Fruit fly (Drosophila melanogaster) whole organism, wandering third instar larva: ENCODE data around the gene EloB.

Experiments used
- Abd-B ChIP-seq: fragments of >200 bp; optimal IDR thresholded peaks from 2 replicates; lab custom pipeline; 2017; ENCODE audit warnings: missing biosample characterization, missing genetic modification characterization
- CG32264 ChIP-seq: fragments of 200-800 bp; sonication (Bioruptor generic); optimal IDR thresholded peaks from 2 replicates; lab custom pipeline; 2016; ENCODE audit warnings: missing biosample characterization, missing genetic modification characterization
- CG9705 ChIP-seq: fragments of 200-800 bp; sonication (Bioruptor generic); optimal IDR thresholded peaks from 2 replicates; lab custom pipeline; 2018; ENCODE audit warnings: missing biosample characterization, mild to moderate bottlenecking, missing genetic modification characterization
- CrebA ChIP-seq: fragments of 200-800 bp; sonication (Bioruptor generic); optimal IDR thresholded peaks from 2 replicates; lab custom pipeline; 2016; ENCODE audit warnings: missing biosample characterization, mild to moderate bottlenecking, missing genetic modification characterization, borderline replicate concordance
- Dfd ChIP-seq: fragments of >200 bp; optimal IDR thresholded peaks from 2 replicates; lab custom pipeline; 2017; ENCODE audit warnings: missing biosample characterization, missing genetic modification characterization
- Dif ChIP-seq: fragments of 200-275, 200-300 bp; sonication (Bioruptor generic); optimal IDR thresholded peaks from 2 replicates; lab custom pipeline; 2018; ENCODE audit warnings: missing biosample characterization, missing genetic modification characterization; ENCODE audit not compliant: partially characterized antibody
- GATAd ChIP-seq: sonication (Bioruptor generic); optimal IDR thresholded peaks from 2 replicates; lab custom pipeline; 2016; ENCODE audit warnings: missing biosample characterization, missing genetic modification characterization
- HLH106 ChIP-seq: fragments of 200-800 bp; optimal IDR thresholded peaks from 3 replicates; lab custom pipeline; 2019; ENCODE audit warnings: missing biosample characterization, mild to moderate bottlenecking, missing genetic modification characterization, moderate library complexity
- Hnf4 ChIP-seq: fragments of 200-800 bp; sonication (Bioruptor generic); optimal IDR thresholded peaks from 2 replicates; lab custom pipeline; 2016; ENCODE audit warnings: missing biosample characterization, mild to moderate bottlenecking, missing genetic modification characterization
- Hr78 ChIP-seq: fragments of >200 bp; optimal IDR thresholded peaks from 2 replicates; lab custom pipeline; 2017; ENCODE audit warnings: missing biosample characterization, missing genetic modification characterization
- Hr83 ChIP-seq: fragments of 200-300 bp; sonication (Bioruptor generic); optimal IDR thresholded peaks from 2 replicates; lab custom pipeline; 2016; ENCODE audit warnings: missing biosample characterization, mild to moderate bottlenecking, missing genetic modification characterization, moderate library complexity; ENCODE audit not compliant: poor library complexity, severe bottlenecking
- Jra ChIP-seq: sonication (Bioruptor generic); optimal IDR thresholded peaks from 2 replicates; lab custom pipeline; 2016; ENCODE audit warnings: missing biosample characterization, missing genetic modification characterization
- Mio ChIP-seq: sonication (Bioruptor generic); optimal IDR thresholded peaks from 2 replicates; lab custom pipeline; 2016; ENCODE audit warnings: missing biosample characterization, missing genetic modification characterization
- Myc ChIP-seq: fragments of >200 bp; optimal IDR thresholded peaks from 2 replicates; lab custom pipeline; 2017
- N ChIP-seq: fragments of >200 bp; optimal IDR thresholded peaks from 2 replicates; lab custom pipeline; 2018; ENCODE audit warnings: missing biosample characterization, missing external identifiers, missing genetic modification characterization
- OdsH ChIP-seq: fragments of 200-800 bp; sonication (Bioruptor generic); optimal IDR thresholded peaks from 2 replicates; lab custom pipeline; 2016; ENCODE audit warnings: missing biosample characterization, mild to moderate bottlenecking, missing genetic modification characterization
- Rel ChIP-seq, 2 experiments: fragments of 200-800 bp; sonication (Bioruptor generic) in 1 of 2; optimal IDR thresholded peaks; 2 replicates in 1 of 2; 3 replicates in 1 of 2; lab custom pipeline; 2016 to 2019; ENCODE audit warnings: mild to moderate bottlenecking in 2 of 2, missing biosample characterization in 2 of 2, missing genetic modification characterization in 2 of 2, moderate library complexity in 1 of 2
- Sp1 ChIP-seq: fragments of 200-800 bp; sonication (Bioruptor generic); optimal IDR thresholded peaks from 3 replicates; lab custom pipeline; 2019; ENCODE audit warnings: missing biosample characterization, mild to moderate bottlenecking, missing genetic modification characterization, moderate library complexity
- Vsx2 ChIP-seq: fragments of 200-300, 225-300 bp; sonication (Bioruptor generic); optimal IDR thresholded peaks from 2 replicates; lab custom pipeline; 2018; ENCODE audit warnings: missing biosample characterization, missing genetic modification characterization; ENCODE audit not compliant: partially characterized antibody
- br ChIP-seq: fragments of 200-800 bp; sonication (Bioruptor generic); optimal IDR thresholded peaks from 2 replicates; lab custom pipeline; 2016; ENCODE audit warnings: missing biosample characterization, missing genetic modification characterization
- brk ChIP-seq: fragments of 200-800 bp; sonication (Bioruptor generic); optimal IDR thresholded peaks from 2 replicates; lab custom pipeline; 2016; ENCODE audit warnings: missing biosample characterization, mild to moderate bottlenecking, missing genetic modification characterization
- dl ChIP-seq, 2 experiments: fragments of 175-275, 200-275 bp in 1 of 2; fragments of 200-275 bp in 1 of 2; sonication (Bioruptor generic); optimal IDR thresholded peaks; lab custom pipeline; 2018; ENCODE audit warnings: mild to moderate bottlenecking in 2 of 2, missing biosample characterization in 2 of 2, missing genetic modification characterization in 2 of 2, moderate library complexity in 2 of 2; ENCODE audit not compliant: partially characterized antibody in 2 of 2, insufficient read depth in 1 of 2
- dmrt93B ChIP-seq: fragments of 200-800 bp; sonication (Bioruptor generic); optimal IDR thresholded peaks from 2 replicates; lab custom pipeline; 2018; ENCODE audit warnings: missing biosample characterization, mild to moderate bottlenecking, missing genetic modification characterization
- dsf ChIP-seq: sonication (Bioruptor generic); optimal IDR thresholded peaks from 2 replicates; lab custom pipeline; 2016; ENCODE audit warnings: missing biosample characterization, missing genetic modification characterization, borderline replicate concordance
- ey ChIP-seq: fragments of 200-800 bp; sonication (Bioruptor generic); optimal IDR thresholded peaks from 2 replicates; lab custom pipeline; 2016; ENCODE audit warnings: missing biosample characterization, missing genetic modification characterization
- foxo ChIP-seq, 2 experiments: fragments of 200-800 bp; sonication (Bioruptor generic); optimal IDR thresholded peaks; 2 replicates in 1 of 2; 3 replicates in 1 of 2; lab custom pipeline; 2016 to 2017; ENCODE audit warnings: missing biosample characterization in 2 of 2, missing genetic modification characterization in 2 of 2
- fru ChIP-seq: fragments of 200-800 bp; sonication (Bioruptor generic); optimal IDR thresholded peaks from 3 replicates; lab custom pipeline; 2016; ENCODE audit warnings: missing biosample characterization, mild to moderate bottlenecking, missing genetic modification characterization
- h ChIP-seq: fragments of 200-800 bp; sonication (Bioruptor generic); optimal IDR thresholded peaks from 3 replicates; lab custom pipeline; 2016; ENCODE audit warnings: missing biosample characterization, mild to moderate bottlenecking, missing genetic modification characterization
- jim ChIP-seq: fragments of 175-275, 200-325 bp; sonication (Bioruptor generic); optimal IDR thresholded peaks from 2 replicates; lab custom pipeline; 2016; ENCODE audit warnings: missing biosample characterization, mild to moderate bottlenecking, missing genetic modification characterization
- lola ChIP-seq: fragments of >200 bp; optimal IDR thresholded peaks from 2 replicates; lab custom pipeline; 2017; ENCODE audit warnings: missing biosample characterization, missing genetic modification characterization
- pan ChIP-seq: fragments of >200 bp; optimal IDR thresholded peaks from 2 replicates; lab custom pipeline; 2017
- psq ChIP-seq: fragments of 200-800 bp; sonication (Bioruptor generic); optimal IDR thresholded peaks from 3 replicates; lab custom pipeline; 2017; ENCODE audit warnings: missing biosample characterization, mild to moderate bottlenecking, missing genetic modification characterization, moderate library complexity
- rgr ChIP-seq: fragments of 200-800 bp; sonication (Bioruptor generic); optimal IDR thresholded peaks from 3 replicates; lab custom pipeline; 2016; ENCODE audit warnings: missing biosample characterization, mild to moderate bottlenecking, missing genetic modification characterization
- sage ChIP-seq: fragments of 200-800 bp; sonication (Bioruptor generic); optimal IDR thresholded peaks from 2 replicates; lab custom pipeline; 2016; ENCODE audit warnings: missing biosample characterization, mild to moderate bottlenecking, missing genetic modification characterization
- sv ChIP-seq: fragments of 200-800 bp; sonication (Bioruptor generic); optimal IDR thresholded peaks from 3 replicates; lab custom pipeline; 2016; ENCODE audit warnings: missing biosample characterization, missing genetic modification characterization
- tai ChIP-seq: sonication (Bioruptor generic); optimal IDR thresholded peaks from 2 replicates; lab custom pipeline; 2016; ENCODE audit warnings: missing biosample characterization, missing genetic modification characterization
- usp ChIP-seq: fragments of >200 bp; optimal IDR thresholded peaks from 2 replicates; lab custom pipeline; 2017; ENCODE audit warnings: missing biosample characterization, missing genetic modification characterization
- woc ChIP-seq: sonication (Bioruptor generic); optimal IDR thresholded peaks from 2 replicates; lab custom pipeline; 2016; ENCODE audit warnings: missing biosample characterization, mild to moderate bottlenecking, missing genetic modification characterization

EloB gene

dm6 chr3R:20588480-20588785 lies 8.8 kb upstream of the EloB start, which contains the start of gene Srp72 (continued):
- TF ChIP-seq dsf (GFP tag; lab: Kevin White, UChicago) (peak; percentile 45), woc (GFP tag; lab: Kevin White, UChicago) (no peak), Sp1 (GFP tag; lab: Kevin White, UChicago) (peak; percentile 45), Mio (no peak), Vsx2 (no peak), Rel (GFP tag; optimal IDR thresholded peaks at IDR 0.05; lab: Kevin White, UChicago) (no peak), Rel (tag; optimal IDR thresholded peaks at IDR 0.05; lab: Kevin White, UChicago) (no peak), HLH106 (peak; percentile 50), tai (no peak), OdsH (GFP tag; lab: Kevin White, UChicago) (peak; percentile 17), jim (no peak), CG32264 (GFP tag; lab: Kevin White, UChicago) (no peak), Jra (no peak)

dm6 chr3R:20587630-20588479 lies 8.2 kb upstream of the EloB start, which contains the start of gene Septin2:
TSS of gene Septin2 (minus strand) at chr3R:20588356.
- peak; percentile 88 for TF ChIP-seq psq (GFP tag; lab: Kevin White, UChicago)
- TF ChIP-seq usp (GFP tag; lab: Kevin White, UChicago): no peak
- no peak for TF ChIP-seq CrebA (GFP tag; lab: Kevin White, UChicago)
- no peak for TF ChIP-seq Vsx2
- peak; percentile 79 for TF ChIP-seq CG9705 (GFP tag; lab: Kevin White, UChicago)
- no peak for TF ChIP-seq Myc (lab: Kevin White, UChicago)
- TF ChIP-seq HLH106: peak; percentile 88
- no peak for TF ChIP-seq Dfd (GFP tag; lab: Kevin White, UChicago)
- TF ChIP-seq GATAd (GFP tag; lab: Kevin White, UChicago): peak; percentile 34
- TF ChIP-seq jim: no peak
- peak; percentile 35 for TF ChIP-seq sage (GFP tag; lab: Kevin White, UChicago)
- peak; percentile 79 for TF ChIP-seq woc (GFP tag; lab: Kevin White, UChicago)
- no peak for TF ChIP-seq lola (GFP tag; lab: Kevin White, UChicago)
- no peak for TF ChIP-seq brk (GFP tag; lab: Kevin White, UChicago)
- TF ChIP-seq ey (GFP tag; lab: Kevin White, UChicago): peak; percentile 92
- peak; percentile 91 for TF ChIP-seq fru (GFP tag; lab: Kevin White, UChicago)
- TF ChIP-seq Jra: peak; percentile 93
- TF ChIP-seq tai: no peak
- TF ChIP-seq foxo (GFP tag; optimal IDR thresholded peaks at IDR 0.05; lab: Kevin White, UChicago): peak in 1 of 2 experiments; percentile 93
- peak; percentile 94 for TF ChIP-seq h (GFP tag; lab: Kevin White, UChicago)
- no peak for TF ChIP-seq dl (GFP tag; optimal IDR thresholded peaks at IDR 0.05; lab: Kevin White, UChicago; ENCODE audit: insufficient read depth in 1 of 2, partially characterized antibody in 2 of 2)
- TF ChIP-seq Mio: peak; percentile 37
- TF ChIP-seq Rel (GFP tag; optimal IDR thresholded peaks at IDR 0.05; lab: Kevin White, UChicago): peak; percentile 61
- peak; percentile 31 for TF ChIP-seq Rel (tag; optimal IDR thresholded peaks at IDR 0.05; lab: Kevin White, UChicago)
- TF ChIP-seq Abd-B (GFP tag; lab: Kevin White, UChicago): no peak
- peak; percentile 7 for TF ChIP-seq N
- TF ChIP-seq br (GFP tag; lab: Kevin White, UChicago): peak; percentile 91
- TF ChIP-seq Hr83 (GFP tag; lab: Kevin White, UChicago): peak; percentile 91
- no peak for TF ChIP-seq Dif (GFP tag; lab: Kevin White, UChicago)
- no peak for TF ChIP-seq pan (lab: Kevin White, UChicago)
- no peak for TF ChIP-seq sv (GFP tag; lab: Kevin White, UChicago)
- TF ChIP-seq dsf (GFP tag; lab: Kevin White, UChicago): peak; percentile 77
- TF ChIP-seq CG32264 (GFP tag; lab: Kevin White, UChicago): peak; percentile 78
- TF ChIP-seq Sp1 (GFP tag; lab: Kevin White, UChicago): peak; percentile 91
- no peak for TF ChIP-seq Hr78
- peak; percentile 89 for TF ChIP-seq dmrt93B (GFP tag; lab: Kevin White, UChicago)
- peak; percentile 89 for TF ChIP-seq rgr (GFP tag; lab: Kevin White, UChicago)
- peak; percentile 93 for TF ChIP-seq OdsH (GFP tag; lab: Kevin White, UChicago)
- peak; percentile 88 for TF ChIP-seq Hnf4 (GFP tag; lab: Kevin White, UChicago)
- TF ChIP-seq, all 38 proteins: peak for 23
